Worm (Caenorhabditis elegans) whole organism, L2 larva: ENCODE results near the gene tyr-6.

Experiments
- ama-1 ChIP-seq: fragments of 150-350 bp; optimal IDR thresholded peaks from 2 replicates; lab custom pipeline; 2018; ENCODE audit warnings: inconsistent platforms
- elt-1 ChIP-seq: fragments of 150-350 bp; optimal IDR thresholded peaks from 2 replicates; lab custom pipeline; 2014; ENCODE audit warnings: missing biosample characterization, missing genetic modification characterization
- nhr-129 ChIP-seq: fragments of 150-350 bp; optimal IDR thresholded peaks from 2 replicates; lab custom pipeline; 2014; ENCODE audit warnings: missing biosample characterization, missing genetic modification characterization

- TF ChIP-seq ama-1: no peak
- TF ChIP-seq nhr-129 (tag; lab: Kevin White, UChicago): no peak
- TF ChIP-seq elt-1: no peak
These were observed 26.1 kb downstream of the tyr-6 start, which contains the start of gene pqn-89 for ce11 chrIV:6506424-6506823.
